Worm (Caenorhabditis elegans) whole organism, young adult: Measurements from ENCODE around the gene F16B12.1.

Source experiments
- B0019.2 ChIP-seq: fragments of 200-800 bp; sonication (Bioruptor generic); conservative IDR thresholded peaks from 2 replicates; pipeline ENCODE4 v1.3.6; 2022; ENCODE audit warnings: missing genetic modification reagents, missing genetic modification characterization, missing compliant biosample characterization
- C17E4.6 ChIP-seq: fragments of 200-800 bp; sonication (Bioruptor generic); IDR thresholded peaks from 2 replicates; pipeline ENCODE4 v1.3.6; 2022; ENCODE audit warnings: missing genetic modification reagents, missing genetic modification characterization, missing compliant biosample characterization
- F23B12.7 ChIP-seq: sonication (generic microtip); optimal IDR thresholded peaks from 2 replicates; lab custom pipeline; 2017; ENCODE audit warnings: missing genetic modification characterization, mild to moderate bottlenecking, missing compliant biosample characterization, antibody characterized with exemption, moderate library complexity; ENCODE audit not compliant: insufficient read depth
- F39B2.1 ChIP-seq: fragments of 200-800 bp; sonication (Bioruptor generic); IDR thresholded peaks from 2 replicates; pipeline ENCODE4 v1.3.6; 2022; ENCODE audit warnings: missing genetic modification reagents, missing genetic modification characterization, missing compliant biosample characterization
- F55B11.4 ChIP-seq: sonication (generic microtip); optimal IDR thresholded peaks from 2 replicates; lab custom pipeline; 2016; ENCODE audit warnings: missing compliant biosample characterization, missing genetic modification characterization, borderline replicate concordance; ENCODE audit not compliant: insufficient read depth
- F57C9.4 ChIP-seq: sonication (generic microtip); optimal IDR thresholded peaks from 2 replicates; lab custom pipeline; 2017; ENCODE audit warnings: mild to moderate bottlenecking, missing genetic modification characterization, missing compliant biosample characterization
- K11D2.4 ChIP-seq: fragments of 200-800 bp; sonication (Bioruptor generic); IDR thresholded peaks from 2 replicates; pipeline ENCODE4 v1.3.6; 2022; ENCODE audit warnings: missing genetic modification reagents, missing genetic modification characterization, missing compliant biosample characterization
- Y53G8AR.9 ChIP-seq: fragments of 200-800 bp; sonication (Bioruptor generic); conservative IDR thresholded peaks from 2 replicates; pipeline ENCODE4 v1.3.6; 2022; ENCODE audit warnings: missing genetic modification reagents, missing genetic modification characterization, missing compliant biosample characterization
- Y56A3A.18 ChIP-seq: fragments of 200-800 bp; sonication (Bioruptor generic); IDR thresholded peaks from 2 replicates; pipeline ENCODE4 v1.3.6; 2022; ENCODE audit warnings: missing genetic modification reagents, missing genetic modification characterization, missing compliant biosample characterization
- attf-5 ChIP-seq: fragments of 200-800 bp; sonication (Bioruptor generic); optimal IDR thresholded peaks from 2 replicates; lab custom pipeline; 2018; ENCODE audit warnings: mild to moderate bottlenecking, missing genetic modification characterization, missing compliant biosample characterization
- bed-2 ChIP-seq: fragments of 200-800 bp; sonication (Bioruptor generic); IDR thresholded peaks from 2 replicates; pipeline ENCODE4 v1.3.6; 2022; ENCODE audit warnings: missing genetic modification reagents, missing genetic modification characterization, missing compliant biosample characterization
- cebp-1 ChIP-seq, 2 experiments: fragments of 200-800 bp in 1 of 2; sonication (Bioruptor generic) in 1 of 2; sonication (generic microtip) in 1 of 2; IDR thresholded peaks in 1 of 2; optimal IDR thresholded peaks in 1 of 2; 2 replicates each; pipeline versions ENCODE4 v1.3.6 to Lab custom; 2017 to 2022; ENCODE audit warnings: missing compliant biosample characterization in 2 of 2, missing genetic modification characterization in 2 of 2, mild to moderate bottlenecking in 1 of 2, missing genetic modification reagents in 1 of 2, moderate library complexity in 1 of 2
- ceh-40 ChIP-seq: fragments of 200-800 bp; sonication (Bioruptor generic); IDR thresholded peaks from 2 replicates; pipeline ENCODE4 v1.3.6; 2022; ENCODE audit warnings: missing genetic modification characterization, missing compliant biosample characterization
- ceh-79 ChIP-seq: sonication (generic microtip); optimal IDR thresholded peaks from 2 replicates; lab custom pipeline; 2017; ENCODE audit warnings: mild to moderate bottlenecking, missing genetic modification characterization, missing compliant biosample characterization
- die-1 ChIP-seq: sonication (generic microtip); optimal IDR thresholded peaks from 2 replicates; lab custom pipeline; 2016; ENCODE audit warnings: missing genotype, mild to moderate bottlenecking, missing genetic modification characterization, missing compliant biosample characterization
- egrh-3 ChIP-seq: fragments of 200-800 bp; sonication (Bioruptor generic); IDR thresholded peaks from 2 replicates; pipeline ENCODE4 v1.3.6; 2022; ENCODE audit warnings: missing genetic modification reagents, missing genetic modification characterization, missing compliant biosample characterization
- hrde-1 ChIP-seq: sonication (generic microtip); optimal IDR thresholded peaks from 2 replicates; lab custom pipeline; 2016; ENCODE audit warnings: missing genetic modification characterization, mild to moderate bottlenecking, missing compliant biosample characterization, moderate library complexity, missing genotype, missing genetic modification reagents, borderline replicate concordance
- hsf-1 ChIP-seq: fragments of 200-800 bp; sonication (Bioruptor generic); IDR thresholded peaks from 2 replicates; pipeline ENCODE4 v1.3.6; 2022; ENCODE audit warnings: missing genetic modification reagents, missing genetic modification characterization, missing compliant biosample characterization
- madf-8 ChIP-seq: fragments of 200-800 bp; sonication (Bioruptor generic); conservative IDR thresholded peaks from 2 replicates; pipeline ENCODE4 v1.3.6; 2022; ENCODE audit warnings: missing genetic modification reagents, missing genetic modification characterization, missing compliant biosample characterization
- mel-28 ChIP-seq: sonication (generic microtip); optimal IDR thresholded peaks from 2 replicates; lab custom pipeline; 2016; ENCODE audit warnings: borderline replicate concordance, mild to moderate bottlenecking, missing genetic modification characterization, missing compliant biosample characterization
- mxl-1 ChIP-seq: sonication (generic microtip); optimal IDR thresholded peaks from 2 replicates; lab custom pipeline; 2016; ENCODE audit warnings: missing genetic modification characterization, missing compliant biosample characterization
- nfya-1 ChIP-seq: sonication (generic microtip); optimal IDR thresholded peaks from 2 replicates; lab custom pipeline; 2017; ENCODE audit warnings: antibody characterized with exemption, missing compliant biosample characterization, missing genetic modification characterization, borderline replicate concordance; ENCODE audit not compliant: insufficient read depth
- nfyb-1 ChIP-seq: fragments of 200-800 bp; sonication (Bioruptor generic); IDR thresholded peaks from 2 replicates; pipeline ENCODE4 v1.3.6; 2022; ENCODE audit warnings: missing genetic modification reagents, missing genetic modification characterization, missing compliant biosample characterization
- nhr-120 ChIP-seq: fragments of 200-800 bp; sonication (Bioruptor generic); IDR thresholded peaks from 2 replicates; pipeline ENCODE4 v1.3.6; 2022; ENCODE audit warnings: missing genetic modification characterization, missing compliant biosample characterization
- rec-8 ChIP-seq, 2 experiments: sonication (generic microtip); optimal IDR thresholded peaks; 2 replicates each; lab custom pipeline; 2016; ENCODE audit warnings: mild to moderate bottlenecking in 2 of 2, missing genetic modification characterization in 2 of 2, missing genetic modification reagents in 2 of 2, missing genotype in 2 of 2, missing biosample characterization in 1 of 2, missing compliant biosample characterization in 1 of 2, moderate library complexity in 1 of 2
- snpc-1.1 ChIP-seq: sonication (generic microtip); optimal IDR thresholded peaks from 2 replicates; lab custom pipeline; 2017; ENCODE audit warnings: missing genetic modification characterization, mild to moderate bottlenecking, missing compliant biosample characterization, antibody characterized with exemption, moderate library complexity, missing genotype, missing genetic modification reagents; ENCODE audit not compliant: insufficient read depth
- snpc-3.4 ChIP-seq: sonication (generic microtip); optimal IDR thresholded peaks from 2 replicates; lab custom pipeline; 2017; ENCODE audit warnings: missing genetic modification characterization, mild to moderate bottlenecking, missing compliant biosample characterization, antibody characterized with exemption, moderate library complexity, missing genotype, missing genetic modification reagents
- snpc-4 ChIP-seq, 5 experiments: fragments of 150-350 bp in 1 of 5; sonication (generic microtip) in 4 of 5; optimal IDR thresholded peaks; 2 replicates each; lab custom pipeline; 2014 to 2018; ENCODE audit warnings: missing genetic modification characterization in 5 of 5, missing biosample characterization in 3 of 5, antibody characterized with exemption in 2 of 5, mild to moderate bottlenecking in 2 of 5, missing compliant biosample characterization in 2 of 5, missing genotype in 2 of 5, moderate library complexity in 2 of 5, missing genetic modification reagents in 1 of 5
- sptf-2 ChIP-seq: fragments of 200-800 bp; sonication (Bioruptor generic); optimal IDR thresholded peaks from 2 replicates; lab custom pipeline; 2018; ENCODE audit warnings: mild to moderate bottlenecking, missing genetic modification characterization, missing compliant biosample characterization
- tbp1 ChIP-seq: fragments of 200-800 bp; sonication (Bioruptor generic); optimal IDR thresholded peaks from 2 replicates; lab custom pipeline; 2018; ENCODE audit warnings: mild to moderate bottlenecking, missing genetic modification characterization, missing compliant biosample characterization
- tlf-1 ChIP-seq: fragments of 200-800 bp; sonication (Bioruptor generic); optimal IDR thresholded peaks from 2 replicates; lab custom pipeline; 2018; ENCODE audit warnings: mild to moderate bottlenecking, missing genetic modification characterization, missing compliant biosample characterization
- unc-62 ChIP-seq: fragments of 150-350 bp; optimal IDR thresholded peaks from 2 replicates; lab custom pipeline; 2014; ENCODE audit warnings: missing biosample characterization, missing genetic modification reagents, missing genetic modification characterization
- xnd-1 ChIP-seq: sonication (generic microtip); optimal IDR thresholded peaks from 2 replicates; lab custom pipeline; 2016; ENCODE audit warnings: missing genotype, missing genetic modification reagents, missing genetic modification characterization, missing compliant biosample characterization
- zfh-2 ChIP-seq: fragments of 200-800 bp; sonication (Bioruptor generic); conservative IDR thresholded peaks from 2 replicates; pipeline ENCODE4 v1.3.6; 2022; ENCODE audit warnings: missing genetic modification reagents, missing genetic modification characterization, missing compliant biosample characterization

The F16B12.1 gene

DNA sequence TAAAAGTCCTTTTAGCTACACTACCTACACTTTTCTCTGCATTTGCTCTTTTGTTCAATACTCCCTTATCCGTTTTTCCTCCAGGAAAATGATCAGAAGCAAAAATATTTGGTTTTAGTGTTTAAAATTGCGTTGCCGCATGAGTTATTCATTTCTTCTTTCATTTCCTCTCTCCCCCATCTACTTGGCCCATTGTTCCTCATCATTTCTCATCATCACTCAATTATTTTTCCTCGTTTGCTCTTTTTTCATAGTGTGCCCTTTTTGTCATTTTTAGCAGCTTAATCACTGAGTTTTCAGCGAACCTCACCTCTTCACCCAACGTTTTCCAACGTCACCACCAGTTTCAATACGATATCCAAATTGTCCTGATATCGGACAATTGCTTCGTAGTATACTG is 36.1 kb upstream of the F16B12.1 start, which contains the start of gene dyc-1 (continued):
- TF ChIP-seq cebp-1 (GFP tag; IDR thresholded peaks at IDR 0.05; lab: Robert Waterston, UW) (no peak), cebp-1 (tag; optimal IDR thresholded peaks at IDR 0.05; lab: Kevin White, UChicago) (no peak), F39B2.1 (no peak)
- TF ChIP-seq, all 124 proteins: peak for 0

DNA sequence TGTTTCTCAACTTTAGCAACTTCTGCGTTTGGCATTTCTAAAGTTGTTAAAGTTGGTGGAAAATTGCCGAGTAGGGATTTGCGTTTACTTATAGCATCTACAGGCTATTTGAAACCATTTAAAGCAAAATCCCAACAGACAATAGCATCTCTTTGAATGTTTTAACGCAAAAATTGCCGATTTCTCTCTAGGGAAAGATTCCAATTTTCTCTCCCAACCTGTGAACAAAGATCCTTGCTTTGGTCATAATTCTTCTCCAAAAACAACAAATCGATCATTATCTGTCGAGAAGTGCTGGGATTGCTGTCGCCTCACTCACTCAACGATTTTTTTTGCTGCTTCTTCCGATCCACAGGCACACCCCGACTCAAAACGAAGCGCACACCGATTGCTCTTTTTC is 31.6 kb upstream of the F16B12.1 start:
- TF ChIP-seq snpc-1.1 (tag; lab: Kevin White, UChicago) (no peak), attf-5 (no peak), die-1 (no peak), F23B12.7 (tag; lab: Kevin White, UChicago) (no peak), xnd-1 (tag; lab: Kevin White, UChicago) (no peak)

DNA sequence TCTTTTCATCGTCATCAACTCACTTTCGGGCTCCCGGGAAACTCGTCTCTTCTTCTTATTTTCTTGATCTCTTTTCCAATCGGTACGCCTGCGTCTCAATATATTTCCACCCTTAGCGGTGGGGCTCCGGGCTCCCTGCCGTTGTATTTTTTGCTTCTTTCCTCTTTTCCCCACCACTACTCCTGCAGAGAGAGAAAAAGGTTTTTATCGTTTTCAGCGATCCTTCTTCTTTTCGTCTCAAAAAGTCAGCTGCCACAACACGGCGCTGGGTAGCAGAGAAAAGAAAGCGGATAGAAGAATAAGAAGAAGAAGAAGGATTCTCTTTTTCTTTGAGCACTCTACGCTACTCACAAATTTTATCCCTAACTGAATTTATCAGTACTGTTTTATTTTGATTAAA is 30.5 kb upstream of the F16B12.1 start:
- TF ChIP-seq K11D2.4 (GFP tag; lab: Robert Waterston, UW): no peak
- TF ChIP-seq zfh-2 (GFP tag; lab: Robert Waterston, UW): peak; percentile 41; the same call in 1 of the 2 replicates

DNA sequence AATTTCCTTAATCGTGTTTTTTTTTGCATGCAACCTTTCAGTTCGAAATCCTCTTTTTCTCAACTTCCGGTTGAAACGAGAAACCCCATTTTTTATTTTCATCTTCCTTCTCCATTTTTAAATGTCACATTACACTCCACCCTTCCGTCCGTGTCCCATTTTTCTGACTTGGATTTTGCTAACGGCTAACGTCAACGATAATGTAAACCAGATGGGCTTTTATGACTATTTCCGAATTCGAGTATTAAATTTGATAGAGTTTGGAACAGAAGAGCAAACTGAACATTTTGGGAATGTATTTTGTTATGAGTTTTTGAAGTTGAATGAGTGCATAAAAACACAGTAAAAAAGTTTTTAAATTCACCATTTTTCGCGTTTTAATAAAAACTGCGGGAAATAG is 29.6 kb upstream of the F16B12.1 start:
- TF ChIP-seq unc-62: no peak
- TF ChIP-seq rec-8 (tag; optimal IDR thresholded peaks at IDR 0.05; lab: Kevin White, UChicago): no peak
- TF ChIP-seq tbp1 (GFP tag; lab: Kevin White, UChicago): no peak
- TF ChIP-seq bed-2 (GFP tag; lab: Robert Waterston, UW): no peak
- no peak for TF ChIP-seq egrh-3 (GFP tag; lab: Robert Waterston, UW)
- TF ChIP-seq C17E4.6: no peak
- TF ChIP-seq hsf-1: no peak
- no peak for TF ChIP-seq F55B11.4
- TF ChIP-seq nfyb-1 (GFP tag; lab: Robert Waterston, UW): no peak
- TF ChIP-seq F57C9.4 (tag; lab: Kevin White, UChicago): no peak
- TF ChIP-seq nhr-120 (GFP tag; lab: Robert Waterston, UW): no peak
- no peak for TF ChIP-seq B0019.2 (GFP tag; lab: Robert Waterston, UW)
- no peak for TF ChIP-seq snpc-3.4 (tag; lab: Kevin White, UChicago)
- TF ChIP-seq madf-8 (GFP tag; lab: Robert Waterston, UW): no peak
- TF ChIP-seq mxl-1 (tag; lab: Kevin White, UChicago): no peak
- TF ChIP-seq tlf-1 (GFP tag; lab: Kevin White, UChicago): no peak
- TF ChIP-seq ceh-40 (GFP tag; lab: Robert Waterston, UW): no peak

DNA sequence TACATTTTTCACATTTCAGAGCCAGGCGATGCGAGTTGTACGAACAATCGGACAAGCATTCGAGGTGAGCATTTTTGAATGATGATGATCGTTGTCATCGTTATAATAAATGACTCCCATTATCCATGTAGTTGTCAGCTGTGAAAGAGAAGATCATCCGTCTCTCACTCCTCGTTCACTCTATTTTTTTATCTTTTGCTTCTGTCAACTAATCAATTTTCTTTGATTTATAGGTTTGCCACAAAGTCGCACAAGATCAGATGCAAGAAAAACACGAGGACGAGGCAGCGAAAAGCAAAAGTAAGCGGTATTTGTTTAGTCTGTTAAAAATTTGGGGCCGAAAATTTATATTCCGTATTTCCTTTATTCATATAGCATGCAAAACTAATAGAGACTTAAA is 28.8 kb upstream of the F16B12.1 start:
- no peak for TF ChIP-seq cebp-1 (GFP tag; IDR thresholded peaks at IDR 0.05; lab: Robert Waterston, UW)
- no peak for TF ChIP-seq cebp-1 (tag; optimal IDR thresholded peaks at IDR 0.05; lab: Kevin White, UChicago)
- TF ChIP-seq zfh-2 (GFP tag; lab: Robert Waterston, UW): no peak
- TF ChIP-seq nfya-1 (tag; lab: Kevin White, UChicago): no peak
- no peak for TF ChIP-seq ceh-79 (tag; lab: Kevin White, UChicago)
- TF ChIP-seq hrde-1 (tag; lab: Kevin White, UChicago): no peak
- TF ChIP-seq mel-28 (tag; lab: Kevin White, UChicago): no peak
- no peak for TF ChIP-seq snpc-4 (GFP tag; optimal IDR thresholded peaks at IDR 0.05; lab: Kevin White, UChicago)
- no peak for TF ChIP-seq snpc-4 (tag; optimal IDR thresholded peaks at IDR 0.05; lab: Kevin White, UChicago)
- TF ChIP-seq K11D2.4 (GFP tag; lab: Robert Waterston, UW): no peak
- TF ChIP-seq Y56A3A.18: no peak
- no peak for TF ChIP-seq sptf-2
- TF ChIP-seq Y53G8AR.9 (GFP tag; lab: Robert Waterston, UW): no peak
